Worm (Caenorhabditis elegans) whole organism, late embryonic: Measurements from ENCODE around the gene txt-9.

Experiments used
- ets-4 ChIP-seq: sonication (generic microtip); optimal IDR thresholded peaks from 2 replicates; lab custom pipeline; 2016; ENCODE audit warnings: missing genetic modification characterization, missing compliant biosample characterization
- sdc-2 ChIP-seq: sonication (generic microtip); optimal IDR thresholded peaks from 2 replicates; lab custom pipeline; 2016; ENCODE audit warnings: missing genotype, missing genetic modification characterization, missing compliant biosample characterization

DNA sequence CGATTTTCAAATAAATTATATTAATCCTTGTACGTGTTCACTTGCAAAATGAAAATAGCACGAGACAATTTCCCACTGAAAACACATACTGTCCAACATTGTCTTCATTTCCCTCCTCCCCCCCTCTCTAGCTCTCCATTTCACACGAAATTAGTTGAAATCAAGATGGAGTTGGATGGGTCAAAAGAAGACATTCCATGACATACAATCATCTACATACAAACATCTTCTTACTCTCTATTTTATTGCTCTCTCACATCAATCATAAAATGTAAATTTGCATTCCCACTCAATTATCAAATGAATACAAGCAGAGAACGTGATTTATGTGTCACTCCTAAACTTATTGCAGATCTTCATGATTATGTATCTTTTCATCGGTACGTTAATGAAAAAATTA is 30.1 kb downstream of the txt-9 start, which contains the start of gene srsy-1:
- TF ChIP-seq ets-4 (tag; lab: Kevin White, UChicago), result no peak
- no peak for TF ChIP-seq sdc-2
